Fruit fly (Drosophila melanogaster): ENCODE results near the gene CG34426.

DNA sequence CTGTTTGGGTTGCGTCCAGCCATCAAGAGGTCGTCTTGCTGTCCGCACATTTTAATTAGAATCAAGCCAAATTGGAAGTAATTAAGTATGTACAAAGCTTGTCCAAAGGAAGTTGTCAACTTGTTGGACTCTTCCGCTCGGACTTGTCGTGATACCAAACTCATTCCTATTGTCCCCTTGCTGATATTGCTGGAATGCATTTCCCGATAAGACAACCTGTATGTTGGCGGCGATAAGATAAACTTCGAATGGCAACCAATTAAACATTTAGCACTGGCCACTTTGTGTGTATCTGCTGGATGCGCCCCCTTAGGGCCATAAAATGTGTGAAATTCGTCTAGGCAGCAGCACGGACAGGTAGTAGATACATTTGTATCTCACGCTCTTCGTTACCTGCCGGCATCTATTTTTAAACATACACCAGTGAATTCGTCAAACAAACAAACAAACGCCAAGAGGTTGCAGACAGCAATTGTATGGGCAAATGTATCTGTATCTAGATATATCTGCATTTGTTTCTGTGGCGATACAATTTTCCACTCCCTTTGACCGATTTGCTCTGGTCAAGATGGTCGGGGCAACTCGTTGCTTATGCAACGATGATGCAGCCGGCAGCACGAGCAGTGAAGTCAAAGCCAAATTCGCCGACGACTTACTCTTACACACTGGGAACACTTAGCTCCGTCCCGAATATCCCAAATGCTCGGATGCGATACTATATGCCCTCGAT, 30.6 kb downstream of the CG34426 start:
- TF ChIP-seq disco-r (GFP tag; optimal IDR thresholded peaks at IDR 0.05): no peak
- no peak for TF ChIP-seq Spps (tag; optimal IDR thresholded peaks at IDR 0.05)
- no peak for TF ChIP-seq gsb-n (tag; optimal IDR thresholded peaks at IDR 0.05)
- TF ChIP-seq CG4617 (GFP tag; optimal IDR thresholded peaks at IDR 0.05; ENCODE audit: borderline replicate concordance): no peak
- TF ChIP-seq CG30020 (tag; optimal IDR thresholded peaks at IDR 0.05): no peak
- no peak for TF ChIP-seq vfl (GFP tag; optimal IDR thresholded peaks at IDR 0.05)

All from whole organism, embryonic.